Fruit fly (Drosophila melanogaster): ENCODE results near the gene Faf2.

DNA sequence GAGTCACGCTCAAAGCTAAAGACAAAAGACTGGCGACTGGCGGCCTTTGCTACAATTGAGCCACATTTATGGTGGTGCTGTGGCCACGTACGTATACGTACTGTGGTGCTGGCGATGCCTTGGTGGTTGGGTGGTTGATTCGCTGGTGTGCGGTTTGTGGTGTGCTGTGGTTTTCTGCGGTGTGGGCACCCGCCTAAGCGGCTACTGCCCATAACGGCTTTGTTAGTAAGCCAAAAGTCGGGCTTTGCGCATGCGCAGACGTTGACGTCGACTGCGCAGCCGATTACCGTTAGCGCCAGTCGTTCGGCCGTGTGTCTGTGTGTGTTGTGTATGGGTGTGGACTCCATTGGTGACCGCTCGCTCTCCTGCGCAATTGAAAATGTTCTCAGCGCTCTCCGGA is 44.8 kb upstream of the Faf2 start:
- TF ChIP-seq CG14965 (GFP tag; optimal IDR thresholded peaks at IDR 0.05; ENCODE audit: borderline replicate concordance) (no peak), CG15601 (tag; optimal IDR thresholded peaks at IDR 0.05) (no peak)
